Fruit fly (Drosophila melanogaster): Measurements from ENCODE around the gene CG4950.

CG4950 gene

dm6 chr3L:16281880-16282556, 14.1 kb upstream of the CG4950 start, which contains the start of gene CG13049:
Gene CG13049 (minus strand): TSS chr3L:16281930.
- TF ChIP-seq CG6792 (GFP tag; optimal IDR thresholded peaks at IDR 0.05) (no peak), Lpt (GFP tag; optimal IDR thresholded peaks at IDR 0.05) (no peak), ss (GFP tag; optimal IDR thresholded peaks at IDR 0.05) (peak in 1 of 2 experiments; percentile 62), pdm3 (GFP tag; optimal IDR thresholded peaks at IDR 0.05) (no peak)

dm6 chr3L:16279987-16280454, 12.1 kb upstream of the CG4950 start, which contains the start of gene CG13064:
Gene CG13064 (plus strand): TSS chr3L:16280404.
- TF ChIP-seq CG10669 (GFP tag; optimal IDR thresholded peaks at IDR 0.05), result no peak
- TF ChIP-seq CG15336 (GFP tag; IDR thresholded peaks at IDR 0.05), result no peak
- TF ChIP-seq CG34406 (GFP tag; optimal IDR thresholded peaks at IDR 0.05), result no peak
- TF ChIP-seq Blimp-1 (GFP tag; optimal IDR thresholded peaks at IDR 0.05), result no peak
- TF ChIP-seq spab (GFP tag; optimal IDR thresholded peaks at IDR 0.05), result no peak
- peak in 1 of 2 experiments; percentile 63 for TF ChIP-seq ss (GFP tag; optimal IDR thresholded peaks at IDR 0.05)
- TF ChIP-seq CG31627 (GFP tag; optimal IDR thresholded peaks at IDR 0.05), result no peak
- TF ChIP-seq esn (GFP tag; optimal IDR thresholded peaks at IDR 0.05), result no peak
- no peak for TF ChIP-seq CG11762 (GFP tag; optimal IDR thresholded peaks at IDR 0.05; ENCODE audit: insufficient read depth)
- no peak for TF ChIP-seq CG9139 (GFP tag; optimal IDR thresholded peaks at IDR 0.05)
- TF ChIP-seq Eip78C (GFP tag), result peak; percentile 53
- TF ChIP-seq acj6 (GFP tag; optimal IDR thresholded peaks at IDR 0.05), result no peak
- TF ChIP-seq Smox (GFP tag; optimal IDR thresholded peaks at IDR 0.05), result no peak
- peak; percentile 8 for TF ChIP-seq Lpt (GFP tag; optimal IDR thresholded peaks at IDR 0.05)
- TF ChIP-seq Sox102F (GFP tag; optimal IDR thresholded peaks at IDR 0.05), result peak; percentile 19
- TF ChIP-seq Eip75B (GFP tag; optimal IDR thresholded peaks at IDR 0.05), result peak; percentile 47
- peak; percentile 55 for TF ChIP-seq dsx (GFP tag; optimal IDR thresholded peaks at IDR 0.05; ENCODE audit: poor library complexity, severe bottlenecking)
- no peak for TF ChIP-seq svp (GFP tag)
- TF ChIP-seq topi (GFP tag; optimal IDR thresholded peaks at IDR 0.05), result no peak

DNA sequence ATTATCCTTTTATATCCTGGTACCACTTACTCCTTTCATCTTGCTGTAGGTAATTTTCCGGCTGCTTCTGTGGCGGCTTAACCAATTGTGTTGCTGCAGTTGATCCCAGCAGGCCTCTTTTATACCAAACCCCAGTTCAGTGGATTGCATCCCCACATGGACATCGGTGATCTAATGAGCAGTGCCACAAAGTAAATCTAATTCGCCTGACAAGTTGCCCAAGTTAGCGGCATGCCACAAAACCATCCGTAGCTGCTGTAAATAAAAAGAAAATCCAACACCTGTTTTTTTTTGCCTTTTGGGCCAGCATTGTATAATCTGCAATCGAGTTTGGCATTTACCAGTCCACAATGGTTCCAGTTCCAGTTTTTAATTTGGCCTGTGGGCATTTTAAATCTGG, 11.2 kb upstream of the CG4950 start, which contains the start of gene CG13050:
TSS of gene CG13050 (minus strand) at position 101 of the 400 bp plus-strand sequence.
- TF ChIP-seq CG10631 (GFP tag; optimal IDR thresholded peaks at IDR 0.05) (no peak), Smox (GFP tag; optimal IDR thresholded peaks at IDR 0.05) (no peak), CG11902 (GFP tag; optimal IDR thresholded peaks at IDR 0.05) (no peak), spab (GFP tag; optimal IDR thresholded peaks at IDR 0.05) (no peak), CG6808 (GFP tag; optimal IDR thresholded peaks at IDR 0.05) (no peak), dac (GFP tag; optimal IDR thresholded peaks at IDR 0.05) (no peak), dsx (GFP tag; optimal IDR thresholded peaks at IDR 0.05; ENCODE audit: poor library complexity, severe bottlenecking) (no peak), Sox14 (GFP tag; optimal IDR thresholded peaks at IDR 0.05) (no peak), CG6792 (GFP tag; optimal IDR thresholded peaks at IDR 0.05) (no peak), Blimp-1 (GFP tag; optimal IDR thresholded peaks at IDR 0.05) (no peak)

DNA sequence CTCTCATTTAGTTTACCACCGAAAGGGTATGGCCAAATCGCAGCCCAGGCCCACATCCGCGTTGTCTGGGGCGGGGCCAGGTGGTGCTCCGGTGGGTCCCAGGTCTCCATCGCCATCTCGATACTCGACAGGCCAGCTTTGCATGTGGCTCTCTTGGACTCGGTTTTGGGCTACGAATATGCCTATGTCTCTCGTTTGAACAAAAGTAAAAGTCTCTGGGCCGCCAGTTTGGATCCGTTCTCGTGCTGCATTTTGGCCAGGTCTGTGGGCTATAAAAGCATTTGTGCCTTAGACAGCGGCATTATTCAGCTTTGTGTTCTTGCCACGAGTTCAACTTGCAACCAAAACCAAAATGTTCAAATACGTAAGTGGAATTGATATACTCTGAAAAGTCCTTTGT, 9.2 kb upstream of the CG4950 start, which contains the start of gene CG13065:
TSS of gene CG13065 (plus strand) at position 301 of the 400 bp plus-strand sequence.
- no peak for TF ChIP-seq fd85E (GFP tag; optimal IDR thresholded peaks at IDR 0.05)
- TF ChIP-seq cyc (GFP tag; optimal IDR thresholded peaks at IDR 0.05), result no peak
- TF ChIP-seq spab (GFP tag; optimal IDR thresholded peaks at IDR 0.05), result no peak
- TF ChIP-seq CG4318 (GFP tag; optimal IDR thresholded peaks at IDR 0.05), result no peak
- TF ChIP-seq Hr39 (GFP tag; optimal IDR thresholded peaks at IDR 0.05), result no peak

dm6 chr3L:16275391-16276017, 7.5 kb upstream of the CG4950 start:
- no peak for TF ChIP-seq dac (GFP tag; optimal IDR thresholded peaks at IDR 0.05)
- TF ChIP-seq CG9139 (GFP tag; optimal IDR thresholded peaks at IDR 0.05), result no peak
- peak; percentile 37 for TF ChIP-seq Ets96B (tag; optimal IDR thresholded peaks at IDR 0.05)
- no peak for TF ChIP-seq CG6792 (GFP tag; optimal IDR thresholded peaks at IDR 0.05)
- no peak for TF ChIP-seq Hr4 (GFP tag; optimal IDR thresholded peaks at IDR 0.05)
- TF ChIP-seq OdsH (GFP tag; optimal IDR thresholded peaks at IDR 0.05), result no peak
- no peak for TF ChIP-seq pdm3 (GFP tag; optimal IDR thresholded peaks at IDR 0.05)
- no peak for TF ChIP-seq acj6 (GFP tag; optimal IDR thresholded peaks at IDR 0.05)
- TF ChIP-seq Hr38 (GFP tag; optimal IDR thresholded peaks at IDR 0.05), result no peak
- TF ChIP-seq fkh (GFP tag; optimal IDR thresholded peaks at IDR 0.05), result no peak
- no peak for TF ChIP-seq net (GFP tag; optimal IDR thresholded peaks at IDR 0.05)
- TF ChIP-seq CG6163 (GFP tag; IDR thresholded peaks at IDR 0.05), result no peak
- TF ChIP-seq CG8632 (GFP tag; optimal IDR thresholded peaks at IDR 0.05), result no peak
- no peak for TF ChIP-seq Blimp-1 (GFP tag; optimal IDR thresholded peaks at IDR 0.05)
- no peak for TF ChIP-seq esn (GFP tag; optimal IDR thresholded peaks at IDR 0.05)
- peak; percentile 6 for TF ChIP-seq CG10669 (GFP tag; optimal IDR thresholded peaks at IDR 0.05)
- no peak for TF ChIP-seq Sox15 (GFP tag; optimal IDR thresholded peaks at IDR 0.05)
- TF ChIP-seq CG10631 (GFP tag; optimal IDR thresholded peaks at IDR 0.05), result no peak
- TF ChIP-seq Sox14 (GFP tag; optimal IDR thresholded peaks at IDR 0.05), result no peak
- no peak for TF ChIP-seq salr (GFP tag; optimal IDR thresholded peaks at IDR 0.05)
